Worm (Caenorhabditis elegans) whole organism, mixed stage, embryonic: ENCODE data around the gene crn-4.

Source experiments
- M03D4.4 ChIP-seq: sonication (generic microtip); optimal IDR thresholded peaks from 2 replicates; lab custom pipeline; 2017; ENCODE audit warnings: mild to moderate bottlenecking, missing genetic modification characterization, missing compliant biosample characterization
- bed-3 ChIP-seq: fragments of 200-800 bp; sonication (Bioruptor generic); optimal IDR thresholded peaks from 3 replicates; lab custom pipeline; 2018; ENCODE audit warnings: mild to moderate bottlenecking, missing genetic modification characterization, moderate library complexity, missing compliant biosample characterization
- blmp-1 ChIP-seq: fragments of 150-350 bp; optimal IDR thresholded peaks from 2 replicates; lab custom pipeline; 2014; ENCODE audit warnings: missing biosample characterization, missing genetic modification characterization
- ceh-39 ChIP-seq: fragments of 150-350 bp; optimal IDR thresholded peaks from 2 replicates; lab custom pipeline; 2014; ENCODE audit warnings: missing biosample characterization, missing genetic modification characterization
- ceh-43 ChIP-seq: fragments of 200-800 bp; sonication (Bioruptor generic); optimal IDR thresholded peaks from 2 replicates; lab custom pipeline; 2018; ENCODE audit warnings: mild to moderate bottlenecking, missing genetic modification characterization, moderate library complexity, missing compliant biosample characterization
- ceh-83 ChIP-seq: fragments of 200-800 bp; sonication (Bioruptor generic); optimal IDR thresholded peaks from 2 replicates; lab custom pipeline; 2018; ENCODE audit warnings: mild to moderate bottlenecking, missing genetic modification characterization, missing compliant biosample characterization
- ces-1 ChIP-seq: fragments of 150-350 bp; optimal IDR thresholded peaks from 2 replicates; lab custom pipeline; 2014; ENCODE audit warnings: missing biosample characterization, missing genetic modification reagents, missing genetic modification characterization
- cnd-1 ChIP-seq: fragments of 200-800 bp; sonication (Bioruptor generic); optimal IDR thresholded peaks from 2 replicates; lab custom pipeline; 2018; ENCODE audit warnings: mild to moderate bottlenecking, missing genetic modification characterization, missing compliant biosample characterization
- drap-1 ChIP-seq: fragments of 200-800 bp; sonication (Bioruptor generic); optimal IDR thresholded peaks from 3 replicates; lab custom pipeline; 2018; ENCODE audit warnings: mild to moderate bottlenecking, missing genetic modification characterization, missing compliant biosample characterization
- elt-1 ChIP-seq: sonication (generic microtip); optimal IDR thresholded peaks from 2 replicates; lab custom pipeline; 2017; ENCODE audit warnings: missing genetic modification characterization, mild to moderate bottlenecking, missing compliant biosample characterization, antibody characterized with exemption, moderate library complexity, borderline replicate concordance; ENCODE audit not compliant: insufficient read depth
- elt-3 ChIP-seq: fragments of 150-350 bp; optimal IDR thresholded peaks from 2 replicates; lab custom pipeline; 2014; ENCODE audit warnings: missing biosample characterization, missing genetic modification characterization
- flh-1 ChIP-seq: fragments of 200-800 bp; sonication (Bioruptor generic); optimal IDR thresholded peaks from 2 replicates; lab custom pipeline; 2018; ENCODE audit warnings: mild to moderate bottlenecking, missing genetic modification characterization, moderate library complexity, missing compliant biosample characterization
- ham-2 ChIP-seq: fragments of 200-800 bp; sonication (Bioruptor generic); optimal IDR thresholded peaks from 2 replicates; lab custom pipeline; 2018; ENCODE audit warnings: mild to moderate bottlenecking, missing genetic modification characterization, missing compliant biosample characterization
- hlh-1 ChIP-seq: fragments of 150-350 bp; optimal IDR thresholded peaks from 2 replicates; lab custom pipeline; 2014; ENCODE audit warnings: missing biosample characterization, missing genetic modification reagents, missing genetic modification characterization
- lin-13 ChIP-seq: fragments of 150-350 bp; optimal IDR thresholded peaks from 2 replicates; lab custom pipeline; 2014; ENCODE audit warnings: missing biosample characterization, missing genetic modification characterization
- lin-32 ChIP-seq: fragments of 200-800 bp; sonication (Bioruptor generic); optimal IDR thresholded peaks from 2 replicates; lab custom pipeline; 2018; ENCODE audit warnings: mild to moderate bottlenecking, missing genetic modification characterization, missing compliant biosample characterization
- lsy-2 ChIP-seq: fragments of 150-350 bp; optimal IDR thresholded peaks from 2 replicates; lab custom pipeline; 2014; ENCODE audit warnings: missing biosample characterization, missing genetic modification characterization
- mab-5 ChIP-seq: fragments of 150-350 bp; optimal IDR thresholded peaks from 2 replicates; lab custom pipeline; 2014; ENCODE audit warnings: missing biosample characterization, missing genetic modification characterization
- mep-1 ChIP-seq: fragments of 150-350 bp; optimal IDR thresholded peaks from 2 replicates; lab custom pipeline; 2017; ENCODE audit warnings: missing biosample characterization, missing genetic modification reagents, missing genetic modification characterization, inconsistent platforms
- mls-2 ChIP-seq: sonication (generic microtip); optimal IDR thresholded peaks from 2 replicates; lab custom pipeline; 2016; ENCODE audit warnings: mild to moderate bottlenecking, missing genetic modification characterization, moderate library complexity, missing compliant biosample characterization
- nhr-12 ChIP-seq: fragments of 150-350 bp; optimal IDR thresholded peaks from 2 replicates; lab custom pipeline; 2014; ENCODE audit warnings: missing biosample characterization, missing genetic modification characterization
- nhr-2 ChIP-seq: fragments of 150-350 bp; optimal IDR thresholded peaks from 2 replicates; lab custom pipeline; 2014; ENCODE audit warnings: missing biosample characterization, missing genetic modification characterization
- nhr-237 ChIP-seq: fragments of 150-350 bp; optimal IDR thresholded peaks from 2 replicates; lab custom pipeline; 2014; ENCODE audit warnings: missing biosample characterization, missing genetic modification characterization
- nhr-28 ChIP-seq: fragments of 150-350 bp; optimal IDR thresholded peaks from 2 replicates; lab custom pipeline; 2014; ENCODE audit warnings: missing biosample characterization, missing genetic modification characterization
- nhr-76 ChIP-seq: sonication (generic microtip); optimal IDR thresholded peaks from 2 replicates; lab custom pipeline; 2017; ENCODE audit warnings: missing biosample characterization, missing genetic modification characterization
- pha-4 ChIP-seq: fragments of 150-350 bp; optimal IDR thresholded peaks from 2 replicates; lab custom pipeline; 2018; ENCODE audit warnings: missing biosample characterization, missing genetic modification reagents, missing genetic modification characterization
- sem-2 ChIP-seq: fragments of 200-800 bp; sonication (Bioruptor generic); optimal IDR thresholded peaks from 2 replicates; lab custom pipeline; 2018; ENCODE audit warnings: mild to moderate bottlenecking, missing genetic modification characterization, missing compliant biosample characterization
- snpc-4 ChIP-seq: fragments of 150-350 bp; optimal IDR thresholded peaks from 2 replicates; lab custom pipeline; 2014; ENCODE audit warnings: missing biosample characterization, missing genetic modification characterization
- sptf-1 ChIP-seq: sonication (generic microtip); optimal IDR thresholded peaks from 2 replicates; lab custom pipeline; 2017; ENCODE audit warnings: mild to moderate bottlenecking, missing genetic modification characterization, moderate library complexity, missing compliant biosample characterization
- tbx-8 ChIP-seq: fragments of 200-800 bp; sonication (Bioruptor generic); optimal IDR thresholded peaks from 2 replicates; lab custom pipeline; 2018; ENCODE audit warnings: mild to moderate bottlenecking, missing genetic modification characterization, moderate library complexity, missing compliant biosample characterization
- unc-120 ChIP-seq: sonication (generic microtip); optimal IDR thresholded peaks from 2 replicates; lab custom pipeline; 2017; ENCODE audit warnings: missing genetic modification characterization, missing compliant biosample characterization; ENCODE audit not compliant: poor library complexity, severe bottlenecking
- unc-39 ChIP-seq: fragments of 150-350 bp; optimal IDR thresholded peaks from 2 replicates; lab custom pipeline; 2014; ENCODE audit warnings: missing biosample characterization, missing genetic modification characterization
- unc-62 ChIP-seq: fragments of 150-350 bp; optimal IDR thresholded peaks from 2 replicates; lab custom pipeline; 2014; ENCODE audit warnings: missing biosample characterization, missing genetic modification reagents, missing genetic modification characterization
- zip-8 ChIP-seq: fragments of 150-350 bp; optimal IDR thresholded peaks from 2 replicates; lab custom pipeline; 2014; ENCODE audit warnings: missing biosample characterization, missing genetic modification characterization
- ztf-11 ChIP-seq: fragments of 150-350 bp; optimal IDR thresholded peaks from 2 replicates; lab custom pipeline; 2014; ENCODE audit warnings: missing biosample characterization, missing genetic modification characterization

Gene crn-4

ce11 chrX:2229305-2230172 is 28.4 kb downstream of the crn-4 start, which contains the start of gene lin-32:
lin-32 (minus strand) TSS chrX:2230122.
- peak; percentile 75 for TF ChIP-seq lin-32
- no peak for TF ChIP-seq nhr-12 (tag; lab: Kevin White, UChicago)

- TF ChIP-seq pha-4: no peak
- peak; percentile 0 for TF ChIP-seq nhr-28
- TF ChIP-seq unc-39 (tag; lab: Kevin White, UChicago): no peak
- TF ChIP-seq nhr-12 (tag; lab: Kevin White, UChicago): no peak
- TF ChIP-seq mls-2 (tag; lab: Kevin White, UChicago): peak; percentile 84
- no peak for TF ChIP-seq blmp-1 (tag; lab: Kevin White, UChicago)
- peak; percentile 83 for TF ChIP-seq M03D4.4 (tag; lab: Kevin White, UChicago)
- no peak for TF ChIP-seq ceh-39 (tag; lab: Kevin White, UChicago)
- no peak for TF ChIP-seq snpc-4
- peak; percentile 84 for TF ChIP-seq drap-1 (GFP tag; lab: Kevin White, UChicago)
- no peak for TF ChIP-seq tbx-8 (GFP tag; lab: Kevin White, UChicago)
- TF ChIP-seq nhr-76: no peak
- TF ChIP-seq unc-120: peak; percentile 73
- TF ChIP-seq lsy-2 (tag; lab: Kevin White, UChicago): peak; percentile 18
- TF ChIP-seq ztf-11 (tag; lab: Kevin White, UChicago): peak; percentile 55
- TF ChIP-seq unc-62: peak; percentile 25
- peak; percentile 64 for TF ChIP-seq mep-1 (tag; lab: Kevin White, UChicago)
- TF ChIP-seq flh-1 (GFP tag; lab: Kevin White, UChicago): peak; percentile 67
- peak; percentile 73 for TF ChIP-seq ham-2 (GFP tag; lab: Kevin White, UChicago)
- peak; percentile 95 for TF ChIP-seq lin-32
- peak; percentile 71 for TF ChIP-seq bed-3
- peak; percentile 38 for TF ChIP-seq nhr-237
- peak; percentile 80 for TF ChIP-seq cnd-1 (tag; lab: Kevin White, UChicago)
- no peak for TF ChIP-seq elt-1 (tag; lab: Kevin White, UChicago)
- TF ChIP-seq elt-3 (tag; lab: Kevin White, UChicago): no peak
- TF ChIP-seq nhr-2 (tag; lab: Kevin White, UChicago): peak; percentile 94
- TF ChIP-seq mab-5 (tag; lab: Kevin White, UChicago): no peak
- peak; percentile 26 for TF ChIP-seq hlh-1
- peak; percentile 92 for TF ChIP-seq sptf-1 (tag; lab: Kevin White, UChicago)
- TF ChIP-seq zip-8 (tag; lab: Kevin White, UChicago): peak; percentile 20
- TF ChIP-seq lin-13 (tag; lab: Kevin White, UChicago): no peak
- TF ChIP-seq ces-1 (GFP tag; lab: Kevin White, UChicago): peak; percentile 30
- TF ChIP-seq ceh-43 (GFP tag; lab: Kevin White, UChicago): peak; percentile 72
- TF ChIP-seq sem-2: peak; percentile 69
- peak; percentile 86 for TF ChIP-seq ceh-83 (GFP tag; lab: Kevin White, UChicago)
These were observed 31.0 kb downstream of the crn-4 start for ce11 chrX:2226875-2227355.

ce11 chrX:2220850-2221249 is 37.1 kb downstream of the crn-4 start, which contains the start of gene hex-1:
hex-1 (plus strand) TSS chrX:2221150.
- TF ChIP-seq ceh-83 (GFP tag; lab: Kevin White, UChicago): no peak
- TF ChIP-seq nhr-12 (tag; lab: Kevin White, UChicago): no peak
- TF ChIP-seq ztf-11 (tag; lab: Kevin White, UChicago): no peak
- TF ChIP-seq snpc-4: no peak
- no peak for TF ChIP-seq nhr-76
- no peak for TF ChIP-seq ham-2 (GFP tag; lab: Kevin White, UChicago)
- no peak for TF ChIP-seq pha-4
